Worm (Caenorhabditis elegans): ENCODE data around the gene let-99.

DNA sequence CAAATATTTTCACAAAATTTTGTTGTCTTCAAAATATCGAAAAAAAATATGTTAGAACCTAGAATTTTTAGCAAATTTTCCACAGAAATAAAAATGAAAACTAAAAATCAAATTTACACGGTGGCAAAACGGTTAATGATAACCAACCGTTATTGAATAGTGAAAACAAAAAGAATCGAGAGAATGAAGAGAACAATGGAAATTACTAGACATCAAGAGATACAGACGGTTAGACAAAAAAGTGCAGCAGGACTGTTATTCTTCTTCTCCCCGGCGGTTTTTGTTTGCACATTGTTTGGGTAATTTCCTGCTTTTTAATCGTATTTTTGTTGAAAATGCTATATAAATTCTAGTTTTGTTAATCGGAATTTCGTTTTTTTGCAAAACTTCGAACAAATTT is 51.2 kb downstream of the let-99 start:
- TF ChIP-seq sea-1 (GFP tag; conservative IDR thresholded peaks at IDR 0.05) (no peak), ama-1 (optimal IDR thresholded peaks at IDR 0.05) (no peak), hmg-4 (GFP tag; optimal IDR thresholded peaks at IDR 0.05) (no peak), hmbx-1 (tag; optimal IDR thresholded peaks at IDR 0.05) (no peak), hnd-1 (tag; optimal IDR thresholded peaks at IDR 0.05) (no peak), flt-1 (GFP tag; IDR thresholded peaks at IDR 0.05) (no peak), B0310.2 (tag; optimal IDR thresholded peaks at IDR 0.05) (no peak), tbx-37 (GFP tag; conservative IDR thresholded peaks at IDR 0.05) (no peak), ceh-36 (tag; optimal IDR thresholded peaks at IDR 0.05) (no peak), tra-4 (tag; optimal IDR thresholded peaks at IDR 0.05) (no peak), ets-7 (tag; optimal IDR thresholded peaks at IDR 0.05) (no peak), aly-1 (tag; optimal IDR thresholded peaks at IDR 0.05) (no peak)
